Fruit fly (Drosophila melanogaster) whole organism, embryonic: ENCODE measurements around the gene et.

Experiments used
- Antp ChIP-seq: fragments of 200-800 bp; sonication (Bioruptor generic); optimal IDR thresholded peaks from 3 replicates; lab custom pipeline; 2016; ENCODE audit warnings: missing biosample characterization, missing genetic modification characterization
- BEAF-32 ChIP-seq: fragments of 200-800 bp; sonication (Bioruptor generic); optimal IDR thresholded peaks from 3 replicates; lab custom pipeline; 2017; ENCODE audit warnings: missing biosample characterization, missing genetic modification characterization, mild to moderate bottlenecking, moderate library complexity, missing genetic modification reagents
- CG10431 ChIP-seq: fragments of 200-800 bp; sonication (Bioruptor generic); optimal IDR thresholded peaks from 3 replicates; lab custom pipeline; 2018; ENCODE audit warnings: missing biosample characterization, mild to moderate bottlenecking, missing genetic modification characterization
- CG10565 ChIP-seq: fragments of 200-800 bp; sonication (Bioruptor generic); optimal IDR thresholded peaks from 3 replicates; lab custom pipeline; 2016; ENCODE audit warnings: missing biosample characterization, mild to moderate bottlenecking, missing genetic modification characterization
- CG10979 ChIP-seq: fragments of 200-800 bp; sonication (Bioruptor generic); optimal IDR thresholded peaks from 2 replicates; lab custom pipeline; 2018; ENCODE audit warnings: missing biosample characterization, mild to moderate bottlenecking, missing genetic modification characterization, moderate library complexity
- CG13287 ChIP-seq: fragments of 200-800 bp; sonication (Bioruptor generic); IDR thresholded peaks from 2 replicates; pipeline ENCODE4 v1.3.6; 2022; ENCODE audit warnings: missing biosample characterization, missing genetic modification characterization; ENCODE audit not compliant: partially characterized antibody
- CG14014 ChIP-seq: fragments of 200-800 bp; sonication (Bioruptor generic); IDR thresholded peaks from 2 replicates; pipeline ENCODE4 v1.3.6; 2022; ENCODE audit warnings: missing biosample characterization, missing genetic modification characterization
- CG15011 ChIP-seq: fragments of 200-800 bp; sonication (Bioruptor generic); optimal IDR thresholded peaks from 3 replicates; lab custom pipeline; 2018; ENCODE audit warnings: missing biosample characterization, mild to moderate bottlenecking, missing genetic modification characterization
- CG15073 ChIP-seq: fragments of 200-800 bp; sonication (Bioruptor generic); optimal IDR thresholded peaks from 2 replicates; lab custom pipeline; 2016; ENCODE audit warnings: missing biosample characterization, missing genetic modification characterization
- CG15269 ChIP-seq: fragments of 200-800 bp; sonication (Bioruptor generic); optimal IDR thresholded peaks from 2 replicates; lab custom pipeline; 2018; ENCODE audit warnings: missing biosample characterization, mild to moderate bottlenecking, missing genetic modification characterization, moderate library complexity
- CG15696 ChIP-seq: fragments of 200-800 bp; sonication (Bioruptor generic); optimal IDR thresholded peaks from 2 replicates; lab custom pipeline; 2019; ENCODE audit warnings: missing biosample characterization, mild to moderate bottlenecking, missing genetic modification characterization, moderate library complexity
- CG18011 ChIP-seq: fragments of 200-800 bp; sonication (Bioruptor generic); optimal IDR thresholded peaks from 2 replicates; lab custom pipeline; 2017; ENCODE audit warnings: missing biosample characterization, missing genetic modification characterization, mild to moderate bottlenecking, moderate library complexity, missing genotype
- CG2875 ChIP-seq: fragments of 200-800 bp; sonication (Bioruptor generic); optimal IDR thresholded peaks from 2 replicates; lab custom pipeline; 2017; ENCODE audit warnings: missing biosample characterization, mild to moderate bottlenecking, missing genetic modification characterization, missing genetic modification reagents
- CG2889 ChIP-seq: fragments of 200-800 bp; sonication (Bioruptor generic); IDR thresholded peaks from 3 replicates; pipeline ENCODE4 v1.3.6; 2022; ENCODE audit warnings: missing biosample characterization, missing genetic modification characterization
- CG3065 ChIP-seq: fragments of 200-800 bp; sonication (Bioruptor generic); optimal IDR thresholded peaks from 2 replicates; lab custom pipeline; 2016; ENCODE audit warnings: missing biosample characterization, missing genetic modification characterization
- CG3995 ChIP-seq: fragments of 200-800 bp; sonication (Bioruptor generic); optimal IDR thresholded peaks from 3 replicates; lab custom pipeline; 2016; ENCODE audit warnings: missing biosample characterization, missing genetic modification characterization
- CG8478 ChIP-seq: fragments of >200 bp; optimal IDR thresholded peaks from 2 replicates; lab custom pipeline; 2018
- CG8924 ChIP-seq: fragments of 200-800 bp; optimal IDR thresholded peaks from 3 replicates; lab custom pipeline; 2019; ENCODE audit warnings: missing biosample characterization, mild to moderate bottlenecking, missing genetic modification characterization, moderate library complexity
- CG9437 ChIP-seq: fragments of 200-800 bp; sonication (Bioruptor generic); optimal IDR thresholded peaks from 2 replicates; lab custom pipeline; 2018; ENCODE audit warnings: missing biosample characterization, mild to moderate bottlenecking, missing genetic modification characterization
- CG9727 ChIP-seq: fragments of 200-800 bp; sonication (Bioruptor generic); optimal IDR thresholded peaks from 3 replicates; lab custom pipeline; 2017; ENCODE audit warnings: missing biosample characterization, mild to moderate bottlenecking, missing genetic modification characterization
- Chrac-16 ChIP-seq: fragments of 200-800 bp; sonication (Bioruptor generic); optimal IDR thresholded peaks from 3 replicates; lab custom pipeline; 2016; ENCODE audit warnings: missing biosample characterization, missing genetic modification characterization
- Dad ChIP-seq: fragments of 200-800 bp; sonication (Bioruptor generic); optimal IDR thresholded peaks from 3 replicates; lab custom pipeline; 2016; ENCODE audit warnings: missing biosample characterization, missing genetic modification characterization
- Dp ChIP-seq: fragments of 200-800 bp; sonication (Bioruptor generic); optimal IDR thresholded peaks from 2 replicates; lab custom pipeline; 2018; ENCODE audit warnings: missing biosample characterization, mild to moderate bottlenecking, missing genetic modification characterization, moderate library complexity
- HHEX ChIP-seq: fragments of 200-800 bp; sonication (Bioruptor generic); optimal IDR thresholded peaks from 3 replicates; lab custom pipeline; 2017; ENCODE audit warnings: missing biosample characterization, mild to moderate bottlenecking, missing genetic modification characterization, missing genetic modification reagents
- Hmx ChIP-seq: fragments of 200-800 bp; sonication (Bioruptor generic); optimal IDR thresholded peaks from 2 replicates; lab custom pipeline; 2016; ENCODE audit warnings: missing biosample characterization, missing genetic modification characterization
- Kr ChIP-seq: fragments of 200-800 bp; sonication (Bioruptor generic); optimal IDR thresholded peaks from 2 replicates; lab custom pipeline; 2017; ENCODE audit warnings: missing biosample characterization, mild to moderate bottlenecking, missing genetic modification characterization
- Lim3 ChIP-seq: fragments of 200-800 bp; sonication (Bioruptor generic); IDR thresholded peaks from 2 replicates; pipeline ENCODE4 v1.3.6; 2022; ENCODE audit warnings: missing biosample characterization, missing genetic modification characterization
- Mrtf ChIP-seq: fragments of 200-800 bp; sonication (Bioruptor generic); IDR thresholded peaks from 3 replicates; pipeline ENCODE4 v1.3.6; 2022; ENCODE audit warnings: missing biosample characterization, missing genetic modification characterization
- NC2α ChIP-seq: fragments of 200-800 bp; sonication (Bioruptor generic); optimal IDR thresholded peaks from 2 replicates; lab custom pipeline; 2016; ENCODE audit warnings: missing biosample characterization, missing genetic modification characterization
- Nf-YC ChIP-seq: fragments of 200-800 bp; optimal IDR thresholded peaks from 3 replicates; lab custom pipeline; 2019; ENCODE audit warnings: missing biosample characterization, mild to moderate bottlenecking, missing genetic modification characterization, moderate library complexity
- Oaz ChIP-seq: fragments of 200-800 bp; sonication (Bioruptor generic); IDR thresholded peaks from 2 replicates; pipeline ENCODE4 v1.3.6; 2022; ENCODE audit warnings: missing biosample characterization, missing genetic modification characterization
- Sox100B ChIP-seq: fragments of 200-800 bp; sonication (Bioruptor generic); optimal IDR thresholded peaks from 3 replicates; lab custom pipeline; 2018; ENCODE audit warnings: missing biosample characterization, mild to moderate bottlenecking, missing genetic modification characterization
- YL-1 ChIP-seq: fragments of 200-800 bp; sonication (Bioruptor generic); optimal IDR thresholded peaks from 3 replicates; lab custom pipeline; 2017; ENCODE audit warnings: missing biosample characterization, mild to moderate bottlenecking, missing genetic modification characterization
- al ChIP-seq: fragments of 200-800 bp; sonication (Bioruptor generic); IDR thresholded peaks from 2 replicates; pipeline ENCODE4 v1.3.6; 2022; ENCODE audit warnings: missing biosample characterization, missing genetic modification characterization
- ase ChIP-seq: fragments of 200-800 bp; sonication (Bioruptor generic); IDR thresholded peaks from 3 replicates; pipeline ENCODE4 v1.3.6; 2022; ENCODE audit warnings: missing biosample characterization, missing genetic modification characterization
- gcm2 ChIP-seq: fragments of 200-800 bp; sonication (Bioruptor generic); optimal IDR thresholded peaks from 2 replicates; lab custom pipeline; 2016; ENCODE audit warnings: missing biosample characterization, missing genetic modification characterization
- jigr1 ChIP-seq: fragments of 200-800 bp; sonication (Bioruptor generic); IDR thresholded peaks from 3 replicates; pipeline ENCODE4 v1.3.6; 2022; ENCODE audit warnings: missing biosample characterization, missing genetic modification characterization
- kay ChIP-seq: fragments of 200-800 bp; sonication (Bioruptor generic); optimal IDR thresholded peaks from 2 replicates; lab custom pipeline; 2016; ENCODE audit warnings: missing biosample characterization, missing genetic modification characterization
- kni ChIP-seq: fragments of 200-800 bp; sonication (Bioruptor generic); optimal IDR thresholded peaks from 3 replicates; lab custom pipeline; 2017; ENCODE audit warnings: mild to moderate bottlenecking, missing biosample characterization, missing genetic modification reagents, missing genetic modification characterization
- mirr ChIP-seq: fragments of 200-800 bp; sonication (Bioruptor generic); optimal IDR thresholded peaks from 3 replicates; lab custom pipeline; 2018; ENCODE audit warnings: missing biosample characterization, mild to moderate bottlenecking, missing genetic modification characterization
- nmo ChIP-seq: fragments of 200-800 bp; sonication (Bioruptor generic); optimal IDR thresholded peaks from 2 replicates; lab custom pipeline; 2018; ENCODE audit warnings: missing biosample characterization, mild to moderate bottlenecking, missing genetic modification characterization, moderate library complexity
- odd ChIP-seq: fragments of 200-800 bp; sonication (Bioruptor generic); optimal IDR thresholded peaks from 2 replicates; lab custom pipeline; 2017; ENCODE audit warnings: missing biosample characterization, mild to moderate bottlenecking, missing genetic modification characterization
- onecut ChIP-seq: fragments of 200-800 bp; sonication (Bioruptor generic); IDR thresholded peaks from 2 replicates; pipeline ENCODE4 v1.3.6; 2022; ENCODE audit warnings: missing biosample characterization, missing genetic modification characterization
- otp ChIP-seq: fragments of 200-800 bp; sonication (Bioruptor generic); IDR thresholded peaks from 3 replicates; pipeline ENCODE4, ENCODE4 v1.3.6; 2022; ENCODE audit warnings: missing biosample characterization, missing genetic modification characterization
- rib ChIP-seq: fragments of 200-800 bp; sonication (Bioruptor generic); IDR thresholded peaks from 2 replicates; pipeline ENCODE4 v1.3.6; 2022; ENCODE audit warnings: missing biosample characterization, missing genetic modification characterization
- ro ChIP-seq: fragments of 200-800 bp; sonication (Bioruptor generic); IDR thresholded peaks from 2 replicates; pipeline ENCODE4 v1.3.6; 2022; ENCODE audit warnings: missing biosample characterization, missing genetic modification characterization
- slp2 ChIP-seq: fragments of 200-800 bp; sonication (Bioruptor generic); optimal IDR thresholded peaks from 2 replicates; lab custom pipeline; 2016; ENCODE audit warnings: missing biosample characterization, missing genetic modification characterization
- tgo ChIP-seq: fragments of 200-800 bp; sonication (Bioruptor generic); IDR thresholded peaks from 3 replicates; pipeline ENCODE4 v1.3.6; 2022; ENCODE audit warnings: missing biosample characterization, missing genetic modification characterization
- twi ChIP-seq: fragments of 200-800 bp; optimal IDR thresholded peaks from 2 replicates; lab custom pipeline; 2019; ENCODE audit warnings: missing biosample characterization, mild to moderate bottlenecking, missing genetic modification characterization, moderate library complexity
- unc-4 ChIP-seq: fragments of 200-800 bp; sonication (Bioruptor generic); IDR thresholded peaks from 2 replicates; pipeline ENCODE4 v1.3.6; 2022; ENCODE audit warnings: missing biosample characterization, missing genetic modification characterization; ENCODE audit not compliant: partially characterized antibody
- wek ChIP-seq: fragments of 200-800 bp; sonication (Bioruptor generic); optimal IDR thresholded peaks from 3 replicates; lab custom pipeline; 2018; ENCODE audit warnings: missing biosample characterization, mild to moderate bottlenecking, missing genetic modification characterization, moderate library complexity

The et gene

DNA sequence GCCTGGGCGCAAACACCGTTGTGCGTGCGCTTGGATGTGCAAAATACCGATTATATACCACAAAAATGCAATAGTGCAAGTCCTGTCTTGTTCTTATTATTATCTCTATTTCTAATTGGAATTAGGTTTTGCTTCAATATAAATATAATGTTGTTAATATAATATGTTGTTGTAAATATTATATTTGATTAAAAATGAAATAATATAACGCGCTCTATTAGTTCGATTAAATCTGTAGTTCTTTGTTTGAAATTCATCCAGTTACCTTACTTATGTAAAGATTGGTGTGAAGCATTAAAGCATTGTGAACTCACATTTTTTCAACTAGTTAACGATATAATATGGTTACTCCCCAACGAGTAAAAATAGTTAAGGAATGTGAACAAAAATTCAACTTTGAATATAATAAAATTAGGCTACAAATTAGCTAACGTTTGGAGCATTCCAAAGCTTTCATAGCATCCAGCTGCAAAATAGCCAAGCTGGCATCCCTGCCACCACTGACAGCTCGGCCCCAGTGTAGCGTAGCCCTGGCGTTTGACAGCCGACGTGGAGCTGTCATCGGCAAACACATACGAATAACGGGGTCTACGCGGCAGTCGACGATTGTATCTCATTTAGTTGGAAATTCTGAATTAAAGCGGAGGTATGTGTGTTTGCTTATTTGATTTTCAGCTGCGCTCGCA, 32.7 kb downstream of the et start, which contains the start of the genes CG12237 and Sec61gamma (continued):
- TF ChIP-seq Hmx (no peak), CG8924 (tag; lab: Kevin White, UChicago) (no peak), wek (GFP tag; lab: Kevin White, UChicago) (no peak), CG3995 (GFP tag; lab: Kevin White, UChicago) (no peak), mirr (GFP tag; lab: Kevin White, UChicago) (peak; percentile 26), CG15269 (tag; lab: Kevin White, UChicago) (no peak), Kr (GFP tag; lab: Kevin White, UChicago) (no peak), Dad (GFP tag; lab: Kevin White, UChicago) (peak; percentile 24), CG8478 (lab: Kevin White, UChicago) (no peak), CG15073 (GFP tag; lab: Kevin White, UChicago) (no peak), CG18011 (GFP tag; lab: Kevin White, UChicago) (peak; percentile 96), CG10565 (GFP tag; lab: Kevin White, UChicago) (no peak), odd (no peak), CG10431 (GFP tag; lab: Kevin White, UChicago) (no peak), HHEX (peak; percentile 11), unc-4 (GFP tag; lab: Robert Waterston, UW) (no peak), Mrtf (GFP tag; lab: Robert Waterston, UW) (no peak), onecut (GFP tag; lab: Robert Waterston, UW) (no peak; the same call in 1 of the 2 replicates), kni (no peak), Chrac-16 (GFP tag; lab: Kevin White, UChicago) (no peak), CG2889 (GFP tag; lab: Robert Waterston, UW) (no peak), twi (tag; lab: Kevin White, UChicago) (no peak), kay (GFP tag; lab: Kevin White, UChicago) (no peak), Sox100B (GFP tag; lab: Kevin White, UChicago) (no peak), BEAF-32 (GFP tag; lab: Kevin White, UChicago) (peak; percentile 44), CG9437 (no peak), ro (GFP tag; lab: Robert Waterston, UW) (no peak), Nf-YC (tag; lab: Kevin White, UChicago) (peak; percentile 39), al (no peak), tgo (GFP tag; lab: Robert Waterston, UW) (no peak), Antp (GFP tag; lab: Kevin White, UChicago) (peak; percentile 28), CG15696 (tag; lab: Kevin White, UChicago) (no peak), Dp (GFP tag; lab: Kevin White, UChicago) (peak; percentile 10), rib (peak; percentile 55), CG15011 (GFP tag; lab: Kevin White, UChicago) (no peak), CG13287 (GFP tag; lab: Robert Waterston, UW) (no peak; the same call in 1 of the 2 replicates), nmo (GFP tag; lab: Kevin White, UChicago) (peak; percentile 33), Oaz (no peak), CG10979 (tag; lab: Kevin White, UChicago) (no peak), CG3065 (no peak), CG9727 (GFP tag; lab: Kevin White, UChicago) (peak; percentile 25), YL-1 (GFP tag; lab: Kevin White, UChicago) (peak; percentile 79), slp2 (GFP tag; lab: Kevin White, UChicago) (peak; percentile 13), NC2α (GFP tag; lab: Kevin White, UChicago) (no peak), Lim3 (GFP tag; lab: Robert Waterston, UW) (no peak), otp (GFP tag; lab: Robert Waterston, UW) (no peak), CG2875 (GFP tag; lab: Kevin White, UChicago) (no peak), gcm2 (GFP tag; lab: Kevin White, UChicago) (no peak), jigr1 (GFP tag; lab: Robert Waterston, UW) (no peak), ase (no peak), CG14014 (peak; percentile 9; the same call in 1 of the 2 replicates)
